Fruit fly (Drosophila melanogaster): Measurements from ENCODE around the gene Atg17.

The Atg17 gene

DNA sequence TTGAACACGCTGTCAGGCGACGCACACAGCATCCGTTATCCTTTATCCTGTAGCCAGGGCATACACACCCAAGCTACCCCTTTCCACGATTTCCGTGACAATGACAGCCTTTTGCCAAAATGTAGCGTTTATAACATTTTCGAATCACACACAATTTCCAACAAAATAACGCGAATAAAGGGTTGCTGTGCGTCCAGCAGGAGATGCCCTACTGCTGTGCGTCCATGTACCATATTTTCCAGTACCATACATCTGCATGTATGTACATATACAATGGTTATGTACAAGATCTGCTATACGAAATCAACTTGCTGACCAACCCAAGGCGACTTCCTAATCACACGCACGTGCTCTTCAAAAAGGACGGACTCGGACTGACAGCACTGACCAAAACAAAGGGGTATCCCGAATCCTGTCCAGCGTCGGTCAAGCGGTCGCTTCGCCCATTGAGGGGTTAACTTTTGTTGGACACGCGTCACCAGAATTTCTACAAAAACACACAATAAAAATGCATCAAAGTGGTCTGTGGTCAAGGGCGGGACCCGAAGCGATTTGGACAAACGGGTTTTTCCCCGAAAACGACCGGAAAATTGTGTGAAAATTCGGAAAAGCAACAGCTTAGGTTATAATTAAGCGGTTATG is 58.3 kb downstream of the Atg17 start:
- TF ChIP-seq Sin3A (optimal IDR thresholded peaks at IDR 0.05) = no peak
- TF ChIP-seq Myc (optimal IDR thresholded peaks at IDR 0.05) = no peak
- no peak for TF ChIP-seq psq (optimal IDR thresholded peaks at IDR 0.05)
- no peak for TF ChIP-seq h (optimal IDR thresholded peaks at IDR 0.05)
